Fruit fly (Drosophila melanogaster) whole organism, embryonic: ENCODE measurements around the gene ATPsynC.

Source experiments
- Asciz ChIP-seq: fragments of 200-800 bp; sonication (Bioruptor generic); optimal IDR thresholded peaks from 2 replicates; lab custom pipeline; 2017; ENCODE audit warnings: missing biosample characterization, mild to moderate bottlenecking, missing genetic modification characterization, missing genetic modification reagents
- Awh ChIP-seq: fragments of 200-800 bp; sonication (Bioruptor generic); IDR thresholded peaks from 2 replicates; pipeline ENCODE4, ENCODE4 v1.3.6; 2022; ENCODE audit warnings: missing biosample characterization, missing genetic modification characterization
- CG10147 ChIP-seq: fragments of 200-800 bp; sonication (Bioruptor generic); optimal IDR thresholded peaks from 2 replicates; lab custom pipeline; 2019; ENCODE audit warnings: missing biosample characterization, mild to moderate bottlenecking, missing genetic modification characterization, moderate library complexity
- CG10209 ChIP-seq: fragments of 200-800 bp; sonication (Bioruptor generic); optimal IDR thresholded peaks from 3 replicates; lab custom pipeline; 2017; ENCODE audit warnings: missing biosample characterization, mild to moderate bottlenecking, missing genetic modification characterization, missing genetic modification reagents
- CG1024 ChIP-seq: fragments of 200-800 bp; sonication (Bioruptor generic); IDR thresholded peaks from 2 replicates; pipeline ENCODE4 v1.3.6; 2022; ENCODE audit warnings: missing biosample characterization, missing genetic modification characterization
- CG10366 ChIP-seq: fragments of 200-800 bp; sonication (Bioruptor generic); IDR thresholded peaks from 2 replicates; pipeline ENCODE4 v1.3.6; 2022; ENCODE audit warnings: missing biosample characterization, missing genetic modification characterization
- CG10431 ChIP-seq: fragments of 200-800 bp; sonication (Bioruptor generic); optimal IDR thresholded peaks from 3 replicates; lab custom pipeline; 2018; ENCODE audit warnings: missing biosample characterization, mild to moderate bottlenecking, missing genetic modification characterization
- CG12071 ChIP-seq: fragments of 200-800 bp; sonication (Bioruptor generic); optimal IDR thresholded peaks from 3 replicates; lab custom pipeline; 2018; ENCODE audit warnings: missing biosample characterization, mild to moderate bottlenecking, missing genetic modification characterization
- CG12299 ChIP-seq: fragments of 200-800 bp; sonication (Bioruptor generic); optimal IDR thresholded peaks from 2 replicates; lab custom pipeline; 2018; ENCODE audit warnings: missing biosample characterization, mild to moderate bottlenecking, missing genetic modification characterization
- CG13894 ChIP-seq: fragments of 200-800 bp; sonication (Bioruptor generic); optimal IDR thresholded peaks from 3 replicates; lab custom pipeline; 2018; ENCODE audit warnings: missing biosample characterization, mild to moderate bottlenecking, missing genetic modification characterization, moderate library complexity
- CG15479 ChIP-seq: fragments of 200-800 bp; sonication (Bioruptor generic); optimal IDR thresholded peaks from 3 replicates; lab custom pipeline; 2019; ENCODE audit warnings: missing biosample characterization, mild to moderate bottlenecking, missing genetic modification characterization, moderate library complexity
- CG18599 ChIP-seq: fragments of 200-800 bp; sonication (Bioruptor generic); optimal IDR thresholded peaks from 3 replicates; lab custom pipeline; 2017; ENCODE audit warnings: missing biosample characterization, missing genetic modification characterization, mild to moderate bottlenecking, moderate library complexity, missing genetic modification reagents
- CG2889 ChIP-seq: fragments of 200-800 bp; sonication (Bioruptor generic); IDR thresholded peaks from 3 replicates; pipeline ENCODE4 v1.3.6; 2022; ENCODE audit warnings: missing biosample characterization, missing genetic modification characterization
- CG30403 ChIP-seq: fragments of 200-800 bp; sonication (Bioruptor generic); optimal IDR thresholded peaks from 3 replicates; lab custom pipeline; 2016; ENCODE audit warnings: missing biosample characterization, missing genetic modification characterization
- CG3281 ChIP-seq: fragments of 200-800 bp; sonication (Bioruptor generic); optimal IDR thresholded peaks from 3 replicates; lab custom pipeline; 2017; ENCODE audit warnings: missing biosample characterization, mild to moderate bottlenecking, missing genetic modification characterization
- CG3838 ChIP-seq: fragments of 200-800 bp; sonication (Bioruptor generic); optimal IDR thresholded peaks from 3 replicates; lab custom pipeline; 2016; ENCODE audit warnings: missing biosample characterization, missing genetic modification characterization
- CG4360 ChIP-seq: fragments of 200-800 bp; sonication (Bioruptor generic); IDR thresholded peaks from 2 replicates; pipeline ENCODE4 v1.3.6; 2022; ENCODE audit warnings: missing biosample characterization, missing genetic modification characterization
- CG4707 ChIP-seq: fragments of 200-800 bp; sonication (Bioruptor generic); optimal IDR thresholded peaks from 2 replicates; lab custom pipeline; 2018; ENCODE audit warnings: missing biosample characterization, mild to moderate bottlenecking, missing genetic modification characterization, moderate library complexity
- CG6254 ChIP-seq: fragments of 200-800 bp; sonication (Bioruptor generic); optimal IDR thresholded peaks from 3 replicates; lab custom pipeline; 2017; ENCODE audit warnings: mild to moderate bottlenecking, missing biosample characterization, missing genetic modification reagents, missing genetic modification characterization
- CG6689 ChIP-seq: fragments of 200-800 bp; sonication (Bioruptor generic); IDR thresholded peaks from 2 replicates; pipeline ENCODE4 v1.3.6; 2022; ENCODE audit warnings: missing biosample characterization, missing genetic modification characterization
- CG8281 ChIP-seq: fragments of 200-800 bp; sonication (Bioruptor generic); optimal IDR thresholded peaks from 2 replicates; lab custom pipeline; 2018; ENCODE audit warnings: missing biosample characterization, mild to moderate bottlenecking, missing genetic modification characterization, moderate library complexity
- D19A ChIP-seq: fragments of 200-800 bp; optimal IDR thresholded peaks from 3 replicates; lab custom pipeline; 2019; ENCODE audit warnings: missing biosample characterization, mild to moderate bottlenecking, missing genetic modification characterization, moderate library complexity
- ERR ChIP-seq: fragments of 200-800 bp; sonication (Bioruptor generic); optimal IDR thresholded peaks from 2 replicates; lab custom pipeline; 2016; ENCODE audit warnings: missing biosample characterization, missing genetic modification characterization
- HmgZ ChIP-seq: fragments of 200-800 bp; sonication (Bioruptor generic); optimal IDR thresholded peaks from 2 replicates; lab custom pipeline; 2018; ENCODE audit warnings: missing biosample characterization, mild to moderate bottlenecking, missing genetic modification characterization
- Jarid2 ChIP-seq: fragments of 200-800 bp; sonication (Bioruptor generic); optimal IDR thresholded peaks from 3 replicates; lab custom pipeline; 2017; ENCODE audit warnings: mild to moderate bottlenecking, missing biosample characterization, missing genetic modification reagents, missing genetic modification characterization
- Oli ChIP-seq: fragments of 200-800 bp; sonication (Bioruptor generic); optimal IDR thresholded peaks from 2 replicates; lab custom pipeline; 2018; ENCODE audit warnings: missing biosample characterization, mild to moderate bottlenecking, missing genetic modification characterization, moderate library complexity
- Opbp ChIP-seq: fragments of 200-800 bp; sonication (Bioruptor generic); IDR thresholded peaks from 3 replicates; pipeline ENCODE4 v1.3.6; 2022; ENCODE audit warnings: missing biosample characterization, missing genetic modification characterization; ENCODE audit not compliant: partially characterized antibody
- Sox100B ChIP-seq: fragments of 200-800 bp; sonication (Bioruptor generic); optimal IDR thresholded peaks from 3 replicates; lab custom pipeline; 2018; ENCODE audit warnings: missing biosample characterization, mild to moderate bottlenecking, missing genetic modification characterization
- Spps ChIP-seq: fragments of 200-800 bp; sonication (Bioruptor generic); optimal IDR thresholded peaks from 2 replicates; lab custom pipeline; 2018; ENCODE audit warnings: missing biosample characterization, mild to moderate bottlenecking, missing genetic modification characterization
- ab ChIP-seq: fragments of 200-800 bp; sonication (Bioruptor generic); optimal IDR thresholded peaks from 2 replicates; lab custom pipeline; 2016; ENCODE audit warnings: missing biosample characterization, missing genetic modification characterization
- abd-A ChIP-seq: fragments of 200-800 bp; sonication (Bioruptor generic); optimal IDR thresholded peaks from 3 replicates; lab custom pipeline; 2019; ENCODE audit warnings: missing biosample characterization, mild to moderate bottlenecking, missing genetic modification characterization, moderate library complexity
- ac ChIP-seq: fragments of 200-800 bp; sonication (Bioruptor generic); optimal IDR thresholded peaks from 3 replicates; lab custom pipeline; 2017; ENCODE audit warnings: missing biosample characterization, mild to moderate bottlenecking, missing genetic modification characterization
- cg ChIP-seq: fragments of 200-800 bp; sonication (Bioruptor generic); optimal IDR thresholded peaks from 3 replicates; lab custom pipeline; 2019; ENCODE audit warnings: missing biosample characterization, mild to moderate bottlenecking, missing genetic modification characterization, moderate library complexity
- hb ChIP-seq: fragments of 200-800 bp; sonication (Bioruptor generic); IDR thresholded peaks from 3 replicates; pipeline ENCODE4 v1.3.6; 2022; ENCODE audit warnings: missing biosample characterization, missing genetic modification characterization; ENCODE audit not compliant: partially characterized antibody
- hth ChIP-seq: fragments of >200 bp; optimal IDR thresholded peaks from 2 replicates; lab custom pipeline; 2017; ENCODE audit warnings: inconsistent platforms
- lab ChIP-seq: fragments of 200-800 bp; sonication (Bioruptor generic); optimal IDR thresholded peaks from 3 replicates; lab custom pipeline; 2017; ENCODE audit warnings: missing biosample characterization, missing genetic modification characterization, mild to moderate bottlenecking, moderate library complexity, missing genetic modification reagents
- luna ChIP-seq: fragments of 200-800 bp; sonication (Bioruptor generic); optimal IDR thresholded peaks from 2 replicates; lab custom pipeline; 2016; ENCODE audit warnings: missing biosample characterization, missing genetic modification characterization
- pan ChIP-seq, 4 experiments: fragments of >200 bp in 3 of 4; fragments of 200-800 bp in 1 of 4; sonication (Bioruptor generic) in 1 of 4; optimal IDR thresholded peaks in 3 of 4; IDR thresholded peaks in 1 of 4; 2 replicates each; pipeline versions ENCODE4 v1.3.6 to Lab custom; 2017 to 2022; ENCODE audit warnings: missing biosample characterization in 2 of 4, missing genetic modification characterization in 2 of 4, mixed read lengths in 1 of 4
- pros ChIP-seq: fragments of 200-800 bp; sonication (Bioruptor generic); optimal IDR thresholded peaks from 3 replicates; lab custom pipeline; 2019; ENCODE audit warnings: missing biosample characterization, mild to moderate bottlenecking, missing genetic modification characterization, moderate library complexity
- sens-2 ChIP-seq: fragments of 200-800 bp; sonication (Bioruptor generic); IDR thresholded peaks from 2 replicates; pipeline ENCODE4 v1.3.6; 2022; ENCODE audit warnings: missing biosample characterization, missing genetic modification characterization
- slou ChIP-seq: fragments of 200-800 bp; sonication (Bioruptor generic); optimal IDR thresholded peaks from 3 replicates; lab custom pipeline; 2016; ENCODE audit warnings: missing biosample characterization, missing genetic modification characterization
- tap ChIP-seq: fragments of 200-800 bp; optimal IDR thresholded peaks from 3 replicates; lab custom pipeline; 2019; ENCODE audit warnings: missing biosample characterization, mild to moderate bottlenecking, missing genetic modification characterization, moderate library complexity
- toy ChIP-seq: fragments of 200-800 bp; sonication (Bioruptor generic); IDR thresholded peaks from 2 replicates; pipeline ENCODE4 v1.3.6; 2022; ENCODE audit warnings: missing biosample characterization, missing genetic modification characterization
- wdn ChIP-seq: fragments of 200-800 bp; sonication (Bioruptor generic); IDR thresholded peaks from 2 replicates; pipeline ENCODE4 v1.3.6; 2022; ENCODE audit warnings: missing biosample characterization, missing genetic modification characterization
- yki ChIP-seq: fragments of >200 bp; optimal IDR thresholded peaks from 3 replicates; lab custom pipeline; 2018
- zen ChIP-seq: fragments of 200-800 bp; sonication (Bioruptor generic); optimal IDR thresholded peaks from 3 replicates; lab custom pipeline; 2018; ENCODE audit warnings: missing biosample characterization, mild to moderate bottlenecking, missing genetic modification characterization, moderate library complexity
- zf30C ChIP-seq: fragments of 200-800 bp; sonication (Bioruptor generic); optimal IDR thresholded peaks from 3 replicates; lab custom pipeline; 2018; ENCODE audit warnings: missing biosample characterization, mild to moderate bottlenecking, missing genetic modification characterization

The ATPsynC gene

DNA sequence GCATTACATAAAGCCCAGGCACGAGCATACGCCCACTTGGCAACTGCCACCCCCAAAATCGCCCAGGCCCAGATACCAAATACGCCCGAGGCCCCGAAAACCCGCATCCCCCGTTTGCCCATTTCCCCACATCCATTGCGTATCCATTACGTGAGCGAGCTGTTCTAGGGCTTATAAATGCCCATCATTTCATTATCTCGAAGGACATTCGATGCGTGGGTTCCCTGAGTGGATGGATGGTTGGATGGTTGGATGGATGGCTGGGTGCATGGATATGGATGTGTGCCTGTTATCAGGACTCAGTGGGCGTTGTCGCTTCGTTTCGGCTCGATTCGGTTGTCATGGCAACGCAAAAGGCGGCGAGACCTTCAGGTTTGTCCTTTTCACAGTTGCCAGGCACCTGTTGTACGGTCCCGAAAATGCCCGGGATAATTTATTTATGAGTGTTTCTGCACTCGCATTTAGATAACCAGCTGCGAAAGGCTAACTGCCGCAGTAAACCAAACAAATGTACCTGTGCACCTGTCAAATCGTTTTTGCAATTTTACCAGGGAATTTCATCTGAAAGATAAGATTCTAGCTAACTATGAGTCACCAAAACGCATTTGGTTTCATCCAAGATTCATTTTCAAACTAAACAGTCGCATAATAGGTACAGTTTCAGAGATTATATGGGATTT is 3.6 kb upstream of the ATPsynC start (continued):
- TF ChIP-seq zen (tag; lab: Kevin White, UChicago) = peak; percentile 62
- no peak for TF ChIP-seq CG12299 (tag; lab: Kevin White, UChicago)
- no peak for TF ChIP-seq Jarid2
- no peak for TF ChIP-seq CG10209 (GFP tag; lab: Kevin White, UChicago)
- peak; percentile 98 for TF ChIP-seq abd-A (tag; lab: Kevin White, UChicago)
- TF ChIP-seq slou = no peak
- TF ChIP-seq ERR (GFP tag; lab: Kevin White, UChicago) = no peak
- peak; percentile 26 for TF ChIP-seq CG8281 (tag; lab: Kevin White, UChicago)
- no peak for TF ChIP-seq CG6689 (GFP tag; lab: Robert Waterston, UW)
- no peak for TF ChIP-seq CG18599 (GFP tag; lab: Kevin White, UChicago)
- TF ChIP-seq hth (lab: Kevin White, UChicago) = no peak
- 0 out of 2 replicates have a peak, but pooled peaks have one; percentile 2 for TF ChIP-seq CG4360 (GFP tag; lab: Robert Waterston, UW)
- no peak for TF ChIP-seq cg
- no peak for TF ChIP-seq CG2889 (GFP tag; lab: Robert Waterston, UW)
- peak; percentile 93 for TF ChIP-seq CG13894
- no peak for TF ChIP-seq wdn (GFP tag; lab: Robert Waterston, UW)
- no peak for TF ChIP-seq CG30403 (GFP tag; lab: Kevin White, UChicago)
- no peak for TF ChIP-seq pan (optimal IDR thresholded peaks at IDR 0.05; lab: Kevin White, UChicago)
- TF ChIP-seq pan (GFP tag; optimal IDR thresholded peaks at IDR 0.05 in 1 of 2, IDR thresholded peaks at IDR 0.05 in 1 of 2) = no peak
- no peak for TF ChIP-seq Awh
- TF ChIP-seq Opbp (GFP tag; lab: Robert Waterston, UW) = no peak
- no peak for TF ChIP-seq CG10366 (GFP tag; lab: Robert Waterston, UW)
- no peak for TF ChIP-seq ac (GFP tag; lab: Kevin White, UChicago)
- peak; percentile 77 for TF ChIP-seq CG15479 (GFP tag; lab: Kevin White, UChicago)
- no peak for TF ChIP-seq tap

DNA sequence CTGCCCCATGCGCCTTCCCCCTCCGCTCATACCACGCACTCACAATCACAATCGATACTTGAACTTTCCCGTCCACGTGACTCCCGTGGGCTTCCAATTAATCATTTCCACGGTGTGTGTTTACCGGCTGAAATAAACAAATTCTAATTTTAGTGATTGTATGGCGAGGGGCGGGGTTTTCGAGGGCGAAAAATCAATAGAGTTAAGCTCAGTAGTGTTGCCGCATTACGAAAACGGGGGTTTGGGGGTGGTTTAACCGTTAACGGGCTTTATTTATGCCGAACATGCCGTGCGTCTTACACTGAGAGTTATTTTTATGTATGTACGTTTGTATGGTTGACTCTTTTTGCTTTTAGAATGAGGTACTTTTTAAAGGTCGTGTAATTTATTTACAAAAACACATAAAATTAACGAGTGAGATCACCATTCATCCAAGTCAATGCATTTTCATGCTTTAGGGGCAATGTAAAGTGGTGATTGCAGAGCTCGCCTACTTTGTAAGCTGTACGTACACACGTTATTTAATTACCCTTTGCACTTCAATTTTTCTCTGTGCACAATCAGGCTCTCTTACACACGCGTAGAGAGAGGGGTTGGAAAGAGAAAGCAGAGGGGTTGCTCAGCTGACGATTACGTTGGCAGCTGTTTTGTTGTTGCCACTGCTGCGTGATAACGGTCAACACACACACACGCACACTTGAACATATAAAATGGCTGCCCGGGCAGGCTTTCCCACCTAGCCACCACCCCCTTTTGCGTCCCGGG is 2.9 kb upstream of the ATPsynC start:
- peak; percentile 98 for TF ChIP-seq zf30C (GFP tag; lab: Kevin White, UChicago)
- TF ChIP-seq CG3838 (GFP tag; lab: Kevin White, UChicago) = peak; percentile 73
- TF ChIP-seq luna (GFP tag; lab: Kevin White, UChicago) = peak; percentile 74
- TF ChIP-seq hb = no peak
- peak; percentile 63 for TF ChIP-seq pros (GFP tag; lab: Kevin White, UChicago)
- peak; percentile 89 for TF ChIP-seq lab (GFP tag; lab: Kevin White, UChicago)
- peak; percentile 88 for TF ChIP-seq Oli (tag; lab: Kevin White, UChicago)
- peak; percentile 65 for TF ChIP-seq Spps (tag; lab: Kevin White, UChicago)
- peak; percentile 57 for TF ChIP-seq CG10431 (GFP tag; lab: Kevin White, UChicago)
- TF ChIP-seq sens-2 (GFP tag; lab: Robert Waterston, UW) = no peak
- TF ChIP-seq CG1024 (GFP tag; lab: Robert Waterston, UW) = no peak
- no peak for TF ChIP-seq yki
- peak; percentile 85 for TF ChIP-seq HmgZ (tag; lab: Kevin White, UChicago)
- TF ChIP-seq CG3281 = peak; percentile 86
- TF ChIP-seq CG10147 (GFP tag; lab: Kevin White, UChicago) = peak; percentile 88
- peak; percentile 56 for TF ChIP-seq cg
- TF ChIP-seq Asciz (GFP tag; lab: Kevin White, UChicago) = peak; percentile 74
- peak; percentile 83 for TF ChIP-seq D19A (tag; lab: Kevin White, UChicago)
- no peak for TF ChIP-seq toy (GFP tag; lab: Robert Waterston, UW)
- TF ChIP-seq CG12071 (GFP tag; lab: Kevin White, UChicago) = peak; percentile 74
- peak; percentile 79 for TF ChIP-seq CG6254 (GFP tag; lab: Kevin White, UChicago)
- no peak for TF ChIP-seq CG13894
- peak; percentile 81 for TF ChIP-seq Sox100B (GFP tag; lab: Kevin White, UChicago)
- peak; percentile 42 for TF ChIP-seq ab (GFP tag; lab: Kevin White, UChicago)
- peak; percentile 58 for TF ChIP-seq CG4707 (GFP tag; lab: Kevin White, UChicago)
